Worm (Caenorhabditis elegans): ENCODE measurements around the gene plr-1.

ce11 chrIII:11471336-11471735 lies 14.7 kb downstream of the plr-1 start:
- TF ChIP-seq nhr-11 (tag; optimal IDR thresholded peaks at IDR 0.05): no peak
- no peak for TF ChIP-seq nhr-10 (tag; optimal IDR thresholded peaks at IDR 0.05)
- TF ChIP-seq mdl-1 (tag; optimal IDR thresholded peaks at IDR 0.05): no peak
- TF ChIP-seq crh-2 (tag; optimal IDR thresholded peaks at IDR 0.05): no peak
- TF ChIP-seq nhr-237 (tag; optimal IDR thresholded peaks at IDR 0.05): no peak

Data from whole organism, L2 larva.